Worm (Caenorhabditis elegans) whole organism, young adult: ENCODE results near the gene B0524.6.

ENCODE experiments used
- B0035.1 ChIP-seq: sonication (generic microtip); optimal IDR thresholded peaks from 2 replicates; lab custom pipeline; 2016; ENCODE audit warnings: missing genetic modification characterization, mild to moderate bottlenecking, missing compliant biosample characterization, missing genotype, missing genetic modification reagents
- F37B4.10 ChIP-seq: fragments of 200-800 bp; sonication (Bioruptor generic); IDR thresholded peaks from 2 replicates; pipeline ENCODE4 v1.3.6; 2022; ENCODE audit warnings: missing genetic modification characterization, missing compliant biosample characterization
- F39B2.1 ChIP-seq: fragments of 200-800 bp; sonication (Bioruptor generic); IDR thresholded peaks from 2 replicates; pipeline ENCODE4 v1.3.6; 2022; ENCODE audit warnings: missing genetic modification reagents, missing genetic modification characterization, missing compliant biosample characterization
- F52B5.7 ChIP-seq: sonication (generic microtip); optimal IDR thresholded peaks from 2 replicates; lab custom pipeline; 2016; ENCODE audit warnings: mild to moderate bottlenecking, missing genetic modification characterization, missing compliant biosample characterization
- F55B11.4 ChIP-seq: sonication (generic microtip); optimal IDR thresholded peaks from 2 replicates; lab custom pipeline; 2016; ENCODE audit warnings: missing compliant biosample characterization, missing genetic modification characterization, borderline replicate concordance; ENCODE audit not compliant: insufficient read depth
- K11D2.4 ChIP-seq: fragments of 200-800 bp; sonication (Bioruptor generic); IDR thresholded peaks from 2 replicates; pipeline ENCODE4 v1.3.6; 2022; ENCODE audit warnings: missing genetic modification reagents, missing genetic modification characterization, missing compliant biosample characterization
- K12H6.12 ChIP-seq: fragments of 200-800 bp; sonication (Bioruptor generic); optimal IDR thresholded peaks from 2 replicates; lab custom pipeline; 2018; ENCODE audit warnings: mild to moderate bottlenecking, missing genetic modification characterization, missing compliant biosample characterization
- T26A5.8 ChIP-seq: sonication (generic microtip); optimal IDR thresholded peaks from 2 replicates; lab custom pipeline; 2016; ENCODE audit warnings: missing genetic modification characterization, missing compliant biosample characterization
- Y53F4B.3 ChIP-seq: fragments of 200-800 bp; sonication (Bioruptor generic); IDR thresholded peaks from 2 replicates; pipeline ENCODE4 v1.3.6; 2022; ENCODE audit warnings: missing genetic modification reagents, missing genetic modification characterization, missing compliant biosample characterization
- Y56A3A.18 ChIP-seq: fragments of 200-800 bp; sonication (Bioruptor generic); IDR thresholded peaks from 2 replicates; pipeline ENCODE4 v1.3.6; 2022; ENCODE audit warnings: missing genetic modification reagents, missing genetic modification characterization, missing compliant biosample characterization
- ZK185.1 ChIP-seq: sonication (generic microtip); optimal IDR thresholded peaks from 2 replicates; lab custom pipeline; 2016; ENCODE audit warnings: mild to moderate bottlenecking, missing genetic modification characterization, missing compliant biosample characterization; ENCODE audit not compliant: poor library complexity, severe bottlenecking
- aptf-2 ChIP-seq: fragments of 200-800 bp; sonication (Bioruptor generic); conservative IDR thresholded peaks from 2 replicates; pipeline ENCODE4 v1.3.6; 2022; ENCODE audit warnings: missing genetic modification reagents, missing genetic modification characterization, missing compliant biosample characterization
- aptf-3 ChIP-seq: fragments of 200-800 bp; sonication (Bioruptor generic); IDR thresholded peaks from 2 replicates; pipeline ENCODE4 v1.3.6; 2022; ENCODE audit warnings: missing genetic modification characterization, missing compliant biosample characterization
- athp-1 ChIP-seq: sonication (generic microtip); optimal IDR thresholded peaks from 2 replicates; lab custom pipeline; 2017; ENCODE audit warnings: mild to moderate bottlenecking, missing genetic modification characterization, missing compliant biosample characterization
- attf-5 ChIP-seq: fragments of 200-800 bp; sonication (Bioruptor generic); optimal IDR thresholded peaks from 2 replicates; lab custom pipeline; 2018; ENCODE audit warnings: mild to moderate bottlenecking, missing genetic modification characterization, missing compliant biosample characterization
- ceh-100 ChIP-seq: fragments of 200-800 bp; sonication (Bioruptor generic); IDR thresholded peaks from 2 replicates; pipeline ENCODE4 v1.3.6; 2022; ENCODE audit warnings: missing genetic modification reagents, missing genetic modification characterization, missing compliant biosample characterization
- ceh-40 ChIP-seq: fragments of 200-800 bp; sonication (Bioruptor generic); IDR thresholded peaks from 2 replicates; pipeline ENCODE4 v1.3.6; 2022; ENCODE audit warnings: missing genetic modification characterization, missing compliant biosample characterization
- ceh-58 ChIP-seq: fragments of 200-800 bp; sonication (Bioruptor generic); IDR thresholded peaks from 2 replicates; pipeline ENCODE4 v1.3.6; 2022; ENCODE audit warnings: missing genetic modification characterization, missing compliant biosample characterization
- ceh-79 ChIP-seq: sonication (generic microtip); optimal IDR thresholded peaks from 2 replicates; lab custom pipeline; 2017; ENCODE audit warnings: mild to moderate bottlenecking, missing genetic modification characterization, missing compliant biosample characterization
- ets-4 ChIP-seq: fragments of 200-800 bp; sonication (Bioruptor generic); optimal IDR thresholded peaks from 2 replicates; lab custom pipeline; 2018; ENCODE audit warnings: mild to moderate bottlenecking, missing genetic modification characterization, missing compliant biosample characterization
- gei-17 ChIP-seq: fragments of 200-800 bp; sonication (Bioruptor generic); optimal IDR thresholded peaks from 2 replicates; lab custom pipeline; 2018; ENCODE audit warnings: mild to moderate bottlenecking, missing genetic modification characterization, missing compliant biosample characterization
- him-1 ChIP-seq: sonication (generic microtip); optimal IDR thresholded peaks from 2 replicates; lab custom pipeline; 2016; ENCODE audit warnings: missing genotype, missing genetic modification reagents, missing genetic modification characterization, missing compliant biosample characterization
- hmg-1.2 ChIP-seq: fragments of 200-800 bp; sonication (Bioruptor generic); IDR thresholded peaks from 2 replicates; pipeline ENCODE4 v1.3.6; 2022; ENCODE audit warnings: missing genetic modification reagents, missing genetic modification characterization, missing compliant biosample characterization
- let-526 ChIP-seq: fragments of 200-800 bp; sonication (Bioruptor generic); IDR thresholded peaks from 2 replicates; pipeline ENCODE4 v1.3.6; 2022; ENCODE audit warnings: missing genetic modification reagents, missing genetic modification characterization, missing compliant biosample characterization
- let-607 ChIP-seq, 2 experiments: fragments of 200-800 bp in 1 of 2; sonication (Bioruptor generic) in 1 of 2; sonication (generic microtip) in 1 of 2; optimal IDR thresholded peaks; 2 replicates each; lab custom pipeline; 2016 to 2018; ENCODE audit warnings: mild to moderate bottlenecking in 2 of 2, missing compliant biosample characterization in 2 of 2, missing genetic modification characterization in 2 of 2, moderate library complexity in 2 of 2, missing genotype in 1 of 2
- lir-1 ChIP-seq: fragments of 200-800 bp; sonication (Bioruptor generic); conservative IDR thresholded peaks from 2 replicates; pipeline ENCODE4 v1.3.6; 2022; ENCODE audit warnings: missing genetic modification reagents, missing genetic modification characterization, missing compliant biosample characterization
- lsy-27 ChIP-seq: sonication (generic microtip); optimal IDR thresholded peaks from 2 replicates; lab custom pipeline; 2017; ENCODE audit warnings: missing genetic modification characterization, mild to moderate bottlenecking, missing compliant biosample characterization, antibody characterized with exemption, missing genotype, borderline replicate concordance; ENCODE audit not compliant: insufficient read depth
- madf-10 ChIP-seq: sonication (generic microtip); optimal IDR thresholded peaks from 2 replicates; lab custom pipeline; 2016; ENCODE audit warnings: mild to moderate bottlenecking, missing genetic modification characterization, missing compliant biosample characterization
- madf-6 ChIP-seq: fragments of 200-800 bp; sonication (Bioruptor generic); IDR thresholded peaks from 2 replicates; pipeline ENCODE4 v1.3.6; 2022; ENCODE audit warnings: missing genetic modification reagents, missing genetic modification characterization, missing compliant biosample characterization
- mxl-1 ChIP-seq: sonication (generic microtip); optimal IDR thresholded peaks from 2 replicates; lab custom pipeline; 2016; ENCODE audit warnings: missing genetic modification characterization, missing compliant biosample characterization
- pbrm-1 ChIP-seq: fragments of 200-800 bp; sonication (Bioruptor generic); IDR thresholded peaks from 2 replicates; pipeline ENCODE4 v1.3.6; 2022; ENCODE audit warnings: missing genetic modification reagents, missing genetic modification characterization, missing compliant biosample characterization
- rcor-1 ChIP-seq: fragments of 200-800 bp; sonication (Bioruptor generic); IDR thresholded peaks from 2 replicates; pipeline ENCODE4 v1.3.6; 2022; ENCODE audit warnings: missing genetic modification reagents, missing genetic modification characterization, missing compliant biosample characterization
- rpc-1 ChIP-seq, 2 experiments: fragments of 150-350 bp in 1 of 2; sonication (generic microtip) in 1 of 2; optimal IDR thresholded peaks; 2 replicates each; lab custom pipeline; 2014 to 2018; ENCODE audit warnings: missing biosample characterization in 1 of 2, missing genetic modification characterization in 1 of 2, missing genetic modification reagents in 1 of 2, missing genotype in 1 of 2
- snpc-1.1 ChIP-seq: sonication (generic microtip); optimal IDR thresholded peaks from 2 replicates; lab custom pipeline; 2017; ENCODE audit warnings: missing genetic modification characterization, mild to moderate bottlenecking, missing compliant biosample characterization, antibody characterized with exemption, moderate library complexity, missing genotype, missing genetic modification reagents; ENCODE audit not compliant: insufficient read depth
- snpc-1.3 ChIP-seq: sonication (generic microtip); optimal IDR thresholded peaks from 2 replicates; lab custom pipeline; 2017; ENCODE audit warnings: missing genetic modification characterization, mild to moderate bottlenecking, missing compliant biosample characterization, antibody characterized with exemption, moderate library complexity, missing genotype, missing genetic modification reagents; ENCODE audit not compliant: insufficient read depth
- snpc-4 ChIP-seq, 5 experiments: fragments of 150-350 bp in 1 of 5; sonication (generic microtip) in 4 of 5; optimal IDR thresholded peaks; 2 replicates each; lab custom pipeline; 2014 to 2018; ENCODE audit warnings: missing genetic modification characterization in 5 of 5, missing biosample characterization in 3 of 5, antibody characterized with exemption in 2 of 5, mild to moderate bottlenecking in 2 of 5, missing compliant biosample characterization in 2 of 5, missing genotype in 2 of 5, moderate library complexity in 2 of 5, missing genetic modification reagents in 1 of 5
- sptf-2 ChIP-seq: fragments of 200-800 bp; sonication (Bioruptor generic); optimal IDR thresholded peaks from 2 replicates; lab custom pipeline; 2018; ENCODE audit warnings: mild to moderate bottlenecking, missing genetic modification characterization, missing compliant biosample characterization
- tbx-9 ChIP-seq: sonication (generic microtip); optimal IDR thresholded peaks from 2 replicates; lab custom pipeline; 2016; ENCODE audit warnings: borderline replicate concordance, missing genetic modification characterization, inconsistent platforms, missing compliant biosample characterization
- unc-130 ChIP-seq: sonication (generic microtip); optimal IDR thresholded peaks from 2 replicates; lab custom pipeline; 2016; ENCODE audit warnings: missing genetic modification reagents, missing genetic modification characterization, missing compliant biosample characterization
- xnd-1 ChIP-seq: sonication (generic microtip); optimal IDR thresholded peaks from 2 replicates; lab custom pipeline; 2016; ENCODE audit warnings: missing genotype, missing genetic modification reagents, missing genetic modification characterization, missing compliant biosample characterization
- ztf-18 ChIP-seq: sonication (generic microtip); optimal IDR thresholded peaks from 2 replicates; lab custom pipeline; 2016; ENCODE audit warnings: missing genotype, mild to moderate bottlenecking, missing genetic modification characterization, missing compliant biosample characterization
- ztf-26 ChIP-seq: sonication (generic microtip); optimal IDR thresholded peaks from 2 replicates; lab custom pipeline; 2017; ENCODE audit warnings: missing genetic modification characterization, missing compliant biosample characterization
- ztf-6 ChIP-seq: fragments of 200-800 bp; sonication (Bioruptor generic); IDR thresholded peaks from 2 replicates; pipeline ENCODE4 v1.3.6; 2022; ENCODE audit warnings: missing genetic modification reagents, missing genetic modification characterization, missing compliant biosample characterization

The B0524.6 gene

ce11 chrIII:1926456-1926855 lies 21.0 kb upstream of the B0524.6 start (continued):
- TF ChIP-seq sptf-2 (GFP tag; lab: Kevin White, UChicago) = no peak
- no peak for TF ChIP-seq xnd-1 (tag; lab: Kevin White, UChicago)
- no peak for TF ChIP-seq Y53F4B.3
- TF ChIP-seq F37B4.10 (GFP tag; lab: Robert Waterston, UW) = no peak
- TF ChIP-seq let-526 (GFP tag; lab: Robert Waterston, UW) = 0 out of 2 replicates have a peak, but pooled peaks have one; percentile 34
- no peak for TF ChIP-seq lsy-27 (tag; lab: Kevin White, UChicago)
- TF ChIP-seq K11D2.4 (GFP tag; lab: Robert Waterston, UW) = peak; percentile 95
- TF ChIP-seq lir-1 = 0 out of 2 replicates have a peak, but pooled peaks have one; percentile 12
- no peak for TF ChIP-seq mxl-1
- TF ChIP-seq let-607 (tag; optimal IDR thresholded peaks at IDR 0.05; lab: Kevin White, UChicago) = peak in 1 of 2 experiments; percentile 41
- peak; percentile 68 for TF ChIP-seq pbrm-1 (GFP tag; lab: Robert Waterston, UW)
- no peak for TF ChIP-seq rpc-1 (optimal IDR thresholded peaks at IDR 0.05; lab: Kevin White, UChicago)
- no peak for TF ChIP-seq rpc-1 (tag; optimal IDR thresholded peaks at IDR 0.05; lab: Kevin White, UChicago)
- peak; percentile 30 for TF ChIP-seq athp-1 (tag; lab: Kevin White, UChicago)
- TF ChIP-seq gei-17 (GFP tag; lab: Kevin White, UChicago) = peak; percentile 61
- no peak for TF ChIP-seq snpc-1.1 (tag; lab: Kevin White, UChicago)
- TF ChIP-seq K12H6.12 (tag; lab: Kevin White, UChicago) = peak; percentile 49
- TF ChIP-seq ztf-6 (GFP tag; lab: Robert Waterston, UW) = 0 out of 2 replicates have a peak, but pooled peaks have one; percentile 32
- no peak for TF ChIP-seq ceh-58 (GFP tag; lab: Robert Waterston, UW)
- no peak for TF ChIP-seq aptf-3 (GFP tag; lab: Robert Waterston, UW)
- 0 out of 2 replicates have a peak, but pooled peaks have one; percentile 21 for TF ChIP-seq Y56A3A.18 (GFP tag; lab: Robert Waterston, UW)
- no peak for TF ChIP-seq ets-4 (GFP tag; lab: Kevin White, UChicago)
- TF ChIP-seq T26A5.8 (tag; lab: Kevin White, UChicago) = no peak
- peak; percentile 66 for TF ChIP-seq attf-5
- TF ChIP-seq ZK185.1 (tag; lab: Kevin White, UChicago) = no peak
- no peak for TF ChIP-seq snpc-4 (GFP tag; optimal IDR thresholded peaks at IDR 0.05; lab: Kevin White, UChicago)
- peak in 2 of 4 experiments; percentile 54 to 58 for TF ChIP-seq snpc-4 (tag; optimal IDR thresholded peaks at IDR 0.05; lab: Kevin White, UChicago)
- TF ChIP-seq hmg-1.2 (GFP tag; lab: Robert Waterston, UW) = peak; percentile 94
- no peak for TF ChIP-seq F39B2.1
- no peak for TF ChIP-seq him-1 (tag; lab: Kevin White, UChicago)
- TF ChIP-seq ceh-40 (GFP tag; lab: Robert Waterston, UW) = no peak
- TF ChIP-seq madf-10 (tag; lab: Kevin White, UChicago) = peak; percentile 95
- TF ChIP-seq ceh-79 = no peak
- no peak for TF ChIP-seq ceh-100
- TF ChIP-seq ztf-26 (tag; lab: Kevin White, UChicago) = peak; percentile 71
- no peak for TF ChIP-seq F52B5.7
- no peak for TF ChIP-seq tbx-9 (tag; lab: Kevin White, UChicago)
- TF ChIP-seq F55B11.4 (tag; lab: Kevin White, UChicago) = no peak
- no peak for TF ChIP-seq snpc-1.3 (tag; lab: Kevin White, UChicago)
- peak; percentile 60 for TF ChIP-seq B0035.1 (tag; lab: Kevin White, UChicago)
- TF ChIP-seq aptf-2 (GFP tag; lab: Robert Waterston, UW) = no peak
- TF ChIP-seq rcor-1 (GFP tag; lab: Robert Waterston, UW) = peak; percentile 57
- TF ChIP-seq madf-6 (GFP tag; lab: Robert Waterston, UW) = no peak
- TF ChIP-seq unc-130 (GFP tag; lab: Kevin White, UChicago) = no peak
- TF ChIP-seq ztf-18 = no peak
